Worm (Caenorhabditis elegans) whole organism, late embryonic: ENCODE results near the gene abu-10.

Experiments
- Y22D7AL.16 ChIP-seq: sonication (generic microtip); optimal IDR thresholded peaks from 2 replicates; lab custom pipeline; 2016; ENCODE audit warnings: missing genetic modification characterization, missing compliant biosample characterization
- elt-2 ChIP-seq: sonication (generic microtip); optimal IDR thresholded peaks from 2 replicates; lab custom pipeline; 2016; ENCODE audit warnings: missing genetic modification reagents, missing genetic modification characterization, missing compliant biosample characterization
- ets-4 ChIP-seq: sonication (generic microtip); optimal IDR thresholded peaks from 2 replicates; lab custom pipeline; 2016; ENCODE audit warnings: missing genetic modification characterization, missing compliant biosample characterization
- hlh-13 ChIP-seq: fragments of 200-800 bp; sonication (Bioruptor generic); optimal IDR thresholded peaks from 2 replicates; lab custom pipeline; 2018; ENCODE audit warnings: mild to moderate bottlenecking, missing genetic modification characterization, missing compliant biosample characterization
- hlh-30 ChIP-seq: sonication (generic microtip); optimal IDR thresholded peaks from 2 replicates; lab custom pipeline; 2017; ENCODE audit warnings: antibody characterized with exemption, missing genetic modification characterization, missing compliant biosample characterization; ENCODE audit not compliant: insufficient read depth
- madf-2 ChIP-seq: sonication (generic microtip); optimal IDR thresholded peaks from 2 replicates; lab custom pipeline; 2017; ENCODE audit warnings: missing genetic modification characterization, missing compliant biosample characterization
- pqm-1 ChIP-seq: sonication (generic microtip); optimal IDR thresholded peaks from 2 replicates; lab custom pipeline; 2016; ENCODE audit warnings: missing genetic modification characterization, missing compliant biosample characterization
- pros-1 ChIP-seq: fragments of 150-350 bp; optimal IDR thresholded peaks from 2 replicates; lab custom pipeline; 2014; ENCODE audit warnings: missing biosample characterization, missing genetic modification reagents, missing genetic modification characterization

- TF ChIP-seq hlh-13 (GFP tag; lab: Kevin White, UChicago) (no peak), pros-1 (no peak), ets-4 (tag; lab: Kevin White, UChicago) (no peak), madf-2 (tag; lab: Kevin White, UChicago) (no peak), Y22D7AL.16 (tag; lab: Kevin White, UChicago) (no peak), pqm-1 (tag; lab: Kevin White, UChicago) (no peak), hlh-30 (tag; lab: Kevin White, UChicago) (no peak), elt-2 (tag; lab: Kevin White, UChicago) (no peak)
These were observed 37.6 kb downstream of the abu-10 start for ce11 chrX:3835632-3836031.
